Worm (Caenorhabditis elegans): ENCODE measurements around the gene mccc-2.

The mccc-2 gene

DNA sequence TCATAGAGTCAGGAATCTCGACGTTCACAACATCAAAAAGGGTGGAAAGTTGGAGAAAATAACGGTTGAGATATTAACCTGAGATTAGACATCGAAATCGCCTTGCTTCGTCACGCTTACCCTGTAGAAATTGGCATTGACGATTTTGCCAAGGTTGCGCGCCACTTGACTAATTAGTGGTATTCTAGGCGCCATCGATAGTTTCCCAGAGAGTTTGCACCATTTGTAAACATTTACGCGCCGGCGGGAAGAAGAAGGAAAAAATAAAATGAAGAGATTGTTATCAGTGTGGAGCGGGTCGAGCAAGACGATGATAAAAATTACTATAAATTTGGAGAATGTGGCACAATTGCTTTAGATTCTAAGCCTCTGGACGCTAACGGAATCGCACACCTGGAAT, 21.1 kb upstream of the mccc-2 start:
- no peak for TF ChIP-seq daf-16 (GFP tag; optimal IDR thresholded peaks at IDR 0.05)
- TF ChIP-seq daf-16 (tag; optimal IDR thresholded peaks at IDR 0.05), result peak; percentile 37
- TF ChIP-seq nhr-25 (tag; optimal IDR thresholded peaks at IDR 0.05; ENCODE audit: borderline replicate concordance, insufficient read depth), result no peak
- TF ChIP-seq Y75B8A.6 (GFP tag; IDR thresholded peaks at IDR 0.05), result no peak
- TF ChIP-seq aha-1 (tag), result peak; percentile 31
- no peak for TF ChIP-seq F26F4.8 (GFP tag; conservative IDR thresholded peaks at IDR 0.05)
- TF ChIP-seq rbr-2 (tag; optimal IDR thresholded peaks at IDR 0.05), result no peak
- TF ChIP-seq aly-2 (tag; optimal IDR thresholded peaks at IDR 0.05), result no peak

- no peak for TF ChIP-seq fkh-10 (GFP tag; optimal IDR thresholded peaks at IDR 0.05)
- TF ChIP-seq mes-2 (tag; optimal IDR thresholded peaks at IDR 0.05; ENCODE audit: poor library complexity, severe bottlenecking), result no peak
- TF ChIP-seq F49E8.2 (tag; optimal IDR thresholded peaks at IDR 0.05; ENCODE audit: borderline replicate concordance), result no peak
- no peak for TF ChIP-seq php-3 (GFP tag; IDR thresholded peaks at IDR 0.05)
- TF ChIP-seq nhr-6 (tag; optimal IDR thresholded peaks at IDR 0.05), result no peak
- no peak for TF ChIP-seq dpl-1 (GFP tag; optimal IDR thresholded peaks at IDR 0.05)
- no peak for TF ChIP-seq Y75B8A.6 (GFP tag; IDR thresholded peaks at IDR 0.05)
- no peak for TF ChIP-seq ceh-44 (GFP tag; IDR thresholded peaks at IDR 0.05)
- TF ChIP-seq duxl-1 (tag; optimal IDR thresholded peaks at IDR 0.05; ENCODE audit: poor library complexity), result no peak
- TF ChIP-seq ama-1 (optimal IDR thresholded peaks at IDR 0.05), result no peak
- TF ChIP-seq hlh-11 (tag; optimal IDR thresholded peaks at IDR 0.05), result no peak
- no peak for TF ChIP-seq egl-27 (tag; optimal IDR thresholded peaks at IDR 0.05)
- TF ChIP-seq mdt-29 (GFP tag; IDR thresholded peaks at IDR 0.05), result no peak
- TF ChIP-seq tra-1 (GFP tag; IDR thresholded peaks at IDR 0.05), result no peak
- no peak for TF ChIP-seq mxl-3 (GFP tag; optimal IDR thresholded peaks at IDR 0.05)
- no peak for TF ChIP-seq unc-39 (tag; optimal IDR thresholded peaks at IDR 0.05)
- no peak for TF ChIP-seq ZK337.2 (GFP tag; IDR thresholded peaks at IDR 0.05)
- no peak for TF ChIP-seq zfp-2 (tag; optimal IDR thresholded peaks at IDR 0.05)
- TF ChIP-seq spr-3 (GFP tag; optimal IDR thresholded peaks at IDR 0.05), result no peak
These were observed 20.6 kb upstream of the mccc-2 start for ce11 chrIII:9109726-9110125.

ce11 chrIII:9109172-9109571, 20.0 kb upstream of the mccc-2 start, which contains the start of gene cya-1:
Gene cya-1, minus strand, starts transcription at chrIII:9109272.
- TF ChIP-seq dmd-8 (GFP tag; IDR thresholded peaks at IDR 0.05), result no peak
- TF ChIP-seq lin-38 (GFP tag; IDR thresholded peaks at IDR 0.05), result no peak
- no peak for TF ChIP-seq hlh-11 (tag; optimal IDR thresholded peaks at IDR 0.05)
- no peak for TF ChIP-seq dmd-6 (GFP tag; IDR thresholded peaks at IDR 0.05)
- TF ChIP-seq unc-62 (GFP tag; optimal IDR thresholded peaks at IDR 0.05 in 1 of 2), result no peak
- TF ChIP-seq unc-62 (tag; optimal IDR thresholded peaks at IDR 0.05), result no peak
- TF ChIP-seq arid-1 (GFP tag; conservative IDR thresholded peaks at IDR 0.05), result no peak
- no peak for TF ChIP-seq set-16 (GFP tag; IDR thresholded peaks at IDR 0.05)
- no peak for TF ChIP-seq lin-39 (tag; optimal IDR thresholded peaks at IDR 0.05)
- no peak for TF ChIP-seq ZK337.2 (GFP tag; IDR thresholded peaks at IDR 0.05)
- TF ChIP-seq mes-2 (tag; optimal IDR thresholded peaks at IDR 0.05; ENCODE audit: poor library complexity, severe bottlenecking), result no peak
- TF ChIP-seq nhr-102 (tag; optimal IDR thresholded peaks at IDR 0.05), result no peak
- no peak for TF ChIP-seq ces-1 (GFP tag; optimal IDR thresholded peaks at IDR 0.05)
- TF ChIP-seq nhr-11 (tag; optimal IDR thresholded peaks at IDR 0.05), result no peak
- TF ChIP-seq daf-16 (GFP tag; optimal IDR thresholded peaks at IDR 0.05), result no peak
- TF ChIP-seq daf-16 (tag; optimal IDR thresholded peaks at IDR 0.05), result no peak
- no peak for TF ChIP-seq ceh-62 (tag; optimal IDR thresholded peaks at IDR 0.05)

DNA sequence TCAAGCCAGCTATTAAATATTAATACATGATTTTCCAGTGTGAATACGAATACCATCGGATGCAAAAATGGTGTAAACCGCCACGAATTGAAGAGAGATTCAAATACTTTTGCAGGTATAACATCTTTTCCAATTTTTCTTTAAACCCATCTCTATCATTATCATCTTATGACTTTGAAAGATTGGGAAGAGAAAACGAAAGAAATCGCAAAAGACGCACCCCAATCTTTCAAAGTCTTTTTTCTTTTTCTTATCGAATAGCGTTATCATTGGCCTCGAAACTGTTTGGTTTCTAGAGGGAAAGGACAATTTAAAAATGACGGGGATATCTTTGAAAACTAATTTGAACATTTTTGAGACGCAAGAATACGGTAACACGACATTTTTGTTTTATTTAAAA, 16.5 kb upstream of the mccc-2 start:
- TF ChIP-seq mep-1 (tag; optimal IDR thresholded peaks at IDR 0.05) (no peak), nhr-41 (GFP tag; IDR thresholded peaks at IDR 0.05) (no peak), hlh-30 (tag; optimal IDR thresholded peaks at IDR 0.05; ENCODE audit: insufficient read depth) (peak; percentile 9), Y105C5A.15 (GFP tag; IDR thresholded peaks at IDR 0.05) (no peak), dve-1 (tag; optimal IDR thresholded peaks at IDR 0.05; ENCODE audit: insufficient read depth) (peak; percentile 15), set-16 (GFP tag; IDR thresholded peaks at IDR 0.05) (no peak), pha-4 (GFP tag; IDR thresholded peaks at IDR 0.05) (no peak), pha-4 (tag; optimal IDR thresholded peaks at IDR 0.05) (no peak), dmd-6 (GFP tag; IDR thresholded peaks at IDR 0.05) (no peak), daf-16 (GFP tag; optimal IDR thresholded peaks at IDR 0.05) (no peak), daf-16 (tag; optimal IDR thresholded peaks at IDR 0.05) (no peak), F10B5.3 (tag; optimal IDR thresholded peaks at IDR 0.05) (no peak), daf-19 (GFP tag; conservative IDR thresholded peaks at IDR 0.05) (no peak)
